Fruit fly (Drosophila melanogaster): ENCODE data around the gene CG33342.

DNA sequence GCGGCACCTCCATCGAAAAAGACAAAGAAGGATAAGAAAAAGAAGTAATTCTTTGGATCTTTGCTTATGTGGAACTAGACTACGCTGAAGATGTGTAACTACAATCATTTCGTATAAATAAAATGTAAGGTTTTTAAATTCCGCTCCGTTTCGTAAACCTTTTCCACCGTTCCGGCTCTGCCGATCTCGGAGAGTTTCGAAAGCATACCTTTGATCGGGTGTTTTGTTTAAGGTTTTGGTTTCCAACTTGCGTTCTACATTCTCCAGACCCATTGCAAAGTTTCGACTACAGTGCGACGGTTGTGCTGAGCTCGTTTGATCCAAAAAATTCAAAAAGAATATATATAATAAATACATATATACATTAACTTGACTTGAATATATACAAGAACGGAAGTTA lies 40.0 kb upstream of the CG33342 start, which contains the start of gene CG6432:
- TF ChIP-seq CG7745 (tag; optimal IDR thresholded peaks at IDR 0.05) (no peak), CG11504 (tag; optimal IDR thresholded peaks at IDR 0.05) (no peak), CG31365 (tag; optimal IDR thresholded peaks at IDR 0.05) (no peak), Mad (GFP tag; optimal IDR thresholded peaks at IDR 0.05) (no peak), Ptx1 (GFP tag; IDR thresholded peaks at IDR 0.05) (no peak), CG14014 (GFP tag; IDR thresholded peaks at IDR 0.05) (no peak), trem (tag; optimal IDR thresholded peaks at IDR 0.05) (no peak), Myb (GFP tag; optimal IDR thresholded peaks at IDR 0.05) (no peak)

All from whole organism, embryonic.